Worm (Caenorhabditis elegans) whole organism, L2 larva: ENCODE results near the gene ctps-1.

Source experiments
- aly-2 ChIP-seq: fragments of 150-350 bp; optimal IDR thresholded peaks from 2 replicates; lab custom pipeline; 2014; ENCODE audit warnings: missing biosample characterization, missing genetic modification characterization
- ama-1 ChIP-seq: fragments of 150-350 bp; optimal IDR thresholded peaks from 2 replicates; lab custom pipeline; 2018; ENCODE audit warnings: inconsistent platforms
- nhr-11 ChIP-seq: fragments of 150-350 bp; optimal IDR thresholded peaks from 2 replicates; lab custom pipeline; 2014; ENCODE audit warnings: missing biosample characterization, missing genetic modification characterization
- nhr-25 ChIP-seq: fragments of 150-350 bp; sonication (generic microtip); optimal IDR thresholded peaks from 3 replicates; lab custom pipeline; 2014; ENCODE audit warnings: missing biosample characterization, missing genetic modification characterization

DNA sequence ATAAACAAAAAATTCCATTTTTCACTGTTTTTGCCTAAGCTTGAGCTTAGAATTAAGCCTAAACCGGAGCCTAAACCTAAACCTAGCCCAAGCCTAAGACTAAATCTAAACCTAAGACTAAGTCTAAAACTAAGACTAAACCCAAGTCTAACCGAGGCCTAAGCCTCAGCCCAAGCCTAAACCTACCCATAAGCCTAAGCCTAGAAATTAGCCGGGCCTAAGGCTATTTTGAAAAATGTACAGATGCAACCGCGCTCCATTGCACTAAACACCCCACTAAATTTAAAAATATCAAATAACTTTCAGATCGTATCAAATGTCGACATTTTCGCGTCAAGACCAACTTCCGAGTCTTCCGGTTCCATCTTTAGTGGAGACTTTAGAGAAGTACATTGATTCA lies 20.6 kb downstream of the ctps-1 start, which contains the start of gene T20B3.1:
- no peak for TF ChIP-seq nhr-11 (tag; lab: Kevin White, UChicago)
- no peak for TF ChIP-seq ama-1 (lab: Kevin White, UChicago)
- no peak for TF ChIP-seq nhr-25 (tag; lab: Kevin White, UChicago)
- TF ChIP-seq aly-2, result no peak
